5 fruit fly cellular contexts compared by ENCODE assay signal in the genomic region with DNA sequence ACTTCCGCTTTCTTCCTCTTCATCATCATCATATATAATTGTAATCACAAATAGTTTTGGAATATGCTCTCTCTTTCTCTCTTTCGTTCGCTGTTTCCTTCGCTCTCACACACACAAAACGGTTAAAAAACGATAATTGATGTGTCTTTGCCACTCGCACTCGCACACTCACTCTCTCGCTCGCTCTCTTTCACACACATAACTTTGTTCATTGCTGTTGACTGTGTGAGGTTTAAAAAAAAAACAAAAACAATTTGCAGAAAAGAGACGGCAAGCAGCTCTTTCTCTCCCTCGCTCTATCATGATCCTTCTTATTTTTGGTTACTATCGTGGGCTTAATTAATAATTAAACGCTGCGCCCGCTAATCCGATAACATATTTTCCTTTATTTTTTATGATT.
TF ChIP-seq lines count a peak whose summit lies in the region.

No protein-coding gene starts in this region.

- no peak for TF ChIP-seq CTCF in whole organism, embryonic (GFP tag; optimal IDR thresholded peaks at IDR 0.05; lab: Kevin White, UChicago)

TF ChIP-seq in whole organism, 6 proteins besides CTCF, POLR2A, EP300 and RAD21:
- TF ChIP-seq usp (GFP tag; optimal IDR thresholded peaks at IDR 0.05; lab: Kevin White, UChicago) (no peak), pan (optimal IDR thresholded peaks at IDR 0.05; lab: Kevin White, UChicago) (no peak), psq (optimal IDR thresholded peaks at IDR 0.05; lab: Kevin White, UChicago) (no peak), EcR (GFP tag; optimal IDR thresholded peaks at IDR 0.05; lab: Kevin White, UChicago) (no peak), Dll (optimal IDR thresholded peaks at IDR 0.05; lab: Kevin White, UChicago) (no peak), CG8478 (optimal IDR thresholded peaks at IDR 0.05; lab: Kevin White, UChicago) (peak; percentile 3)

TF ChIP-seq in whole organism, adult, 20 proteins besides CTCF, POLR2A, EP300 and RAD21:
- TF ChIP-seq kay (GFP tag; lab: Kevin White, UChicago; ENCODE audit: borderline replicate concordance) (peak; percentile 54), Mnt (GFP tag; optimal IDR thresholded peaks at IDR 0.05; lab: Kevin White, UChicago) (no peak)

TF ChIP-seq in whole organism, embryonic, 481 proteins besides CTCF, POLR2A, EP300 and RAD21 (continues in another document):
- peak; percentile 49 for TF ChIP-seq cg (GFP tag; optimal IDR thresholded peaks at IDR 0.05; lab: Kevin White, UChicago)
- no peak for TF ChIP-seq Neu2 (GFP tag; optimal IDR thresholded peaks at IDR 0.05; lab: Kevin White, UChicago; ENCODE audit: borderline replicate concordance)
- TF ChIP-seq stwl (tag; optimal IDR thresholded peaks at IDR 0.05; lab: Kevin White, UChicago): peak; percentile 7
- TF ChIP-seq lov (optimal IDR thresholded peaks at IDR 0.05; lab: Kevin White, UChicago): no peak
- TF ChIP-seq lov (GFP tag; IDR thresholded peaks at IDR 0.05; lab: Robert Waterston, UW): no peak
- 0 out of 3 replicates have a peak, but pooled peaks have one; percentile 19 for TF ChIP-seq CG7963 (GFP tag; IDR thresholded peaks at IDR 0.05; lab: Robert Waterston, UW; ENCODE audit: partially characterized antibody)
- TF ChIP-seq CG2199 (GFP tag; IDR thresholded peaks at IDR 0.05; lab: Robert Waterston, UW): 0 out of 3 replicates have a peak, but pooled peaks have one; percentile 60
- peak; percentile 34 for TF ChIP-seq CG17385 (GFP tag; optimal IDR thresholded peaks at IDR 0.05; lab: Kevin White, UChicago)
- TF ChIP-seq sna (GFP tag; IDR thresholded peaks at IDR 0.05; lab: Robert Waterston, UW; ENCODE audit: partially characterized antibody): no peak
- TF ChIP-seq Optix (GFP tag; IDR thresholded peaks at IDR 0.05; lab: Robert Waterston, UW): no peak
- TF ChIP-seq Opbp (GFP tag; IDR thresholded peaks at IDR 0.05; lab: Robert Waterston, UW; ENCODE audit: partially characterized antibody): no peak
- no peak for TF ChIP-seq Sry-δ (GFP tag; optimal IDR thresholded peaks at IDR 0.05; lab: Kevin White, UChicago)
- no peak for TF ChIP-seq CG31441 (GFP tag; IDR thresholded peaks at IDR 0.05; lab: Robert Waterston, UW)
- TF ChIP-seq B-H1 (GFP tag; IDR thresholded peaks at IDR 0.05; lab: Robert Waterston, UW): no peak
- no peak for TF ChIP-seq CG8359 (GFP tag; optimal IDR thresholded peaks at IDR 0.05; lab: Kevin White, UChicago; ENCODE audit: borderline replicate concordance)
- peak; percentile 73 for TF ChIP-seq sqz (GFP tag; optimal IDR thresholded peaks at IDR 0.05; lab: Kevin White, UChicago)
- no peak for TF ChIP-seq tx (GFP tag; optimal IDR thresholded peaks at IDR 0.05; lab: Kevin White, UChicago)
- no peak for TF ChIP-seq CG10267 (tag; optimal IDR thresholded peaks at IDR 0.05; lab: Kevin White, UChicago)
- no peak for TF ChIP-seq gsb-n (tag; optimal IDR thresholded peaks at IDR 0.05; lab: Kevin White, UChicago)
- peak; percentile 64 for TF ChIP-seq CG1832 (GFP tag; optimal IDR thresholded peaks at IDR 0.05; lab: Kevin White, UChicago)
- TF ChIP-seq Trl (optimal IDR thresholded peaks at IDR 0.05; lab: Kevin White, UChicago): peak in 1 of 2 experiments; percentile 18
- TF ChIP-seq Trl (GFP tag; optimal IDR thresholded peaks at IDR 0.05; lab: Kevin White, UChicago): no peak
- TF ChIP-seq CoRest (tag; optimal IDR thresholded peaks at IDR 0.05; lab: Kevin White, UChicago): no peak
- TF ChIP-seq Nf-YC (tag; optimal IDR thresholded peaks at IDR 0.05; lab: Kevin White, UChicago): peak; percentile 25
- TF ChIP-seq tgo (GFP tag; IDR thresholded peaks at IDR 0.05; lab: Robert Waterston, UW): no peak

TF ChIP-seq in whole organism, prepupa, 60 proteins besides CTCF, POLR2A, EP300 and RAD21:
- TF ChIP-seq CG4318 (GFP tag; optimal IDR thresholded peaks at IDR 0.05; lab: Kevin White, UChicago) (no peak), CG3032 (tag; optimal IDR thresholded peaks at IDR 0.05; lab: Kevin White, UChicago) (no peak), dac (GFP tag; optimal IDR thresholded peaks at IDR 0.05; lab: Kevin White, UChicago) (no peak), CG6808 (GFP tag; optimal IDR thresholded peaks at IDR 0.05; lab: Kevin White, UChicago) (no peak), dsx (GFP tag; optimal IDR thresholded peaks at IDR 0.05; lab: Kevin White, UChicago; ENCODE audit: poor library complexity, severe bottlenecking) (no peak), net (GFP tag; optimal IDR thresholded peaks at IDR 0.05; lab: Kevin White, UChicago) (no peak), Eip78C (GFP tag; lab: Kevin White, UChicago) (peak; percentile 50)
TF ChIP-seq in whole organism, prepupa: peak in this region for 1.

TF ChIP-seq in whole organism, pupa, 21 proteins besides CTCF, POLR2A, EP300 and RAD21:
- TF ChIP-seq CG8159 (tag; optimal IDR thresholded peaks at IDR 0.05; lab: Kevin White, UChicago) (peak; percentile 15), rn (GFP tag; IDR thresholded peaks at IDR 0.05; lab: Robert Waterston, UW) (no peak), CG15710 (tag; optimal IDR thresholded peaks at IDR 0.05; lab: Kevin White, UChicago) (no peak), CG4496 (GFP tag; IDR thresholded peaks at IDR 0.05; lab: Robert Waterston, UW) (peak; percentile 37; the same call in 1 of the 3 replicates), Pif1A (GFP tag; optimal IDR thresholded peaks at IDR 0.05; lab: Kevin White, UChicago) (no peak)
